Worm (Caenorhabditis elegans) whole organism, late embryonic: ENCODE results near the gene R05G6.5.

Experiments used
- npax-4 ChIP-seq: sonication (generic microtip); optimal IDR thresholded peaks from 2 replicates; lab custom pipeline; 2016; ENCODE audit warnings: missing genetic modification characterization, missing compliant biosample characterization
- pax-1 ChIP-seq: fragments of 150-350 bp; optimal IDR thresholded peaks from 2 replicates; lab custom pipeline; 2014; ENCODE audit warnings: missing biosample characterization, missing genetic modification characterization

DNA sequence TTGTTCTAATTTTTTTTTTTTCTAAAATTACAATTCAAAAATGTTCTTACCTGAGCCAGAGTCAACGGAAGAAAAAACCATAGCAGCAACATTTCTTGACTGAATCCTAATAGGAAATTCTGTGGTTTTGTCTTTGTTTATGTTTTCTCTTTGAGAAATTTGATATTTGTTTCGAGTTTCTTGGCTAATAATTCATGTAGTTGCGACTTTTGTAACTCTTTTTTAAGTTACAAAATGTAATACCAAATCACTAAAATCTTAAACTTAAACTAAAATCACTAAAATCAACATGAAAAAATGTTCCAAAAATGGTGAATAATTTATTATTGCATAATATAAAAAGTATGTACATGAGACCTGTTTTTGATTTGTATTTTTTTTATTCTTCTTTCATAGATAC is 10.4 kb upstream of the R05G6.5 start, which contains the start of gene egas-4:
- TF ChIP-seq pax-1 (no peak), npax-4 (no peak)
